ENCODE assay signal across 3 fruit fly cellular contexts in genomic region chrX:7972363-7972942, dm6.
TF ChIP-seq lines count a peak whose summit lies in the region.

No protein-coding gene starts in this region.

TF ChIP-seq in whole organism, embryonic, 481 proteins besides CTCF, POLR2A, EP300 and RAD21 (continued from another document and continues in another):
- no peak for TF ChIP-seq Doc3 (GFP tag; IDR thresholded peaks at IDR 0.05; lab: Robert Waterston, UW; ENCODE audit: partially characterized antibody)
- peak; percentile 86 for TF ChIP-seq CG14014 (GFP tag; IDR thresholded peaks at IDR 0.05; lab: Robert Waterston, UW)
- no peak for TF ChIP-seq CG17912 (GFP tag; optimal IDR thresholded peaks at IDR 0.05; lab: Kevin White, UChicago)
- peak; percentile 79 for TF ChIP-seq sens-2 (GFP tag; IDR thresholded peaks at IDR 0.05; lab: Robert Waterston, UW)
- TF ChIP-seq sna (GFP tag; IDR thresholded peaks at IDR 0.05; lab: Robert Waterston, UW; ENCODE audit: partially characterized antibody) = no peak
- peak; percentile 59 for TF ChIP-seq pum (GFP tag; optimal IDR thresholded peaks at IDR 0.05; lab: Kevin White, UChicago)
- peak; percentile 54; the same call in 1 of the 3 replicates for TF ChIP-seq jigr1 (GFP tag; IDR thresholded peaks at IDR 0.05; lab: Robert Waterston, UW)
- no peak for TF ChIP-seq Elba2 (GFP tag; optimal IDR thresholded peaks at IDR 0.05; lab: Kevin White, UChicago)
- TF ChIP-seq CG2129 (GFP tag; IDR thresholded peaks at IDR 0.05; lab: Robert Waterston, UW; ENCODE audit: partially characterized antibody) = no peak
- peak; percentile 58 for TF ChIP-seq Camta (GFP tag; optimal IDR thresholded peaks at IDR 0.05; lab: Kevin White, UChicago)
- TF ChIP-seq CG17328 (GFP tag; IDR thresholded peaks at IDR 0.05; lab: Robert Waterston, UW) = peak; percentile 91
- TF ChIP-seq ttk (GFP tag; IDR thresholded peaks at IDR 0.05; lab: Robert Waterston, UW) = peak; percentile 85
- peak; percentile 51 for TF ChIP-seq corto (GFP tag; optimal IDR thresholded peaks at IDR 0.05; lab: Kevin White, UChicago)
- no peak for TF ChIP-seq Dref (GFP tag; IDR thresholded peaks at IDR 0.05; lab: Robert Waterston, UW)
- TF ChIP-seq Fer3 (tag; optimal IDR thresholded peaks at IDR 0.05; lab: Kevin White, UChicago) = peak; percentile 78
- peak; percentile 90 for TF ChIP-seq chm (GFP tag; IDR thresholded peaks at IDR 0.05; lab: Robert Waterston, UW)
- TF ChIP-seq twi (tag; optimal IDR thresholded peaks at IDR 0.05; lab: Kevin White, UChicago) = peak; percentile 32
- no peak for TF ChIP-seq Neu2 (GFP tag; optimal IDR thresholded peaks at IDR 0.05; lab: Kevin White, UChicago; ENCODE audit: borderline replicate concordance)
- peak; percentile 55 for TF ChIP-seq CG10274 (GFP tag; optimal IDR thresholded peaks at IDR 0.05; lab: Kevin White, UChicago)
- TF ChIP-seq tll (GFP tag; optimal IDR thresholded peaks at IDR 0.05; lab: Kevin White, UChicago) = no peak
- TF ChIP-seq dan (GFP tag; IDR thresholded peaks at IDR 0.05; lab: Robert Waterston, UW) = peak; percentile 70
- peak; percentile 87 for TF ChIP-seq seq (GFP tag; IDR thresholded peaks at IDR 0.05; lab: Robert Waterston, UW)
- peak; percentile 91 for TF ChIP-seq gcm (GFP tag; optimal IDR thresholded peaks at IDR 0.05; lab: Kevin White, UChicago)
- peak; percentile 58 for TF ChIP-seq mam (GFP tag; optimal IDR thresholded peaks at IDR 0.05; lab: Kevin White, UChicago)
- TF ChIP-seq Ets65A (GFP tag; lab: Kevin White, UChicago) = peak; percentile 94
- peak; percentile 65 for TF ChIP-seq Jarid2 (GFP tag; optimal IDR thresholded peaks at IDR 0.05; lab: Kevin White, UChicago)
- TF ChIP-seq CG3407 (GFP tag; optimal IDR thresholded peaks at IDR 0.05; lab: Kevin White, UChicago) = peak; percentile 86
- peak in 1 of 3 experiments; percentile 66 for TF ChIP-seq Stat92E (GFP tag; optimal IDR thresholded peaks at IDR 0.05; lab: Kevin White, UChicago)
- peak; percentile 87 for TF ChIP-seq CG4820 (GFP tag; optimal IDR thresholded peaks at IDR 0.05; lab: Kevin White, UChicago)
- TF ChIP-seq CG6689 (GFP tag; IDR thresholded peaks at IDR 0.05; lab: Robert Waterston, UW) = peak; percentile 89
- peak; percentile 14 for TF ChIP-seq CG3163 (GFP tag; optimal IDR thresholded peaks at IDR 0.05; lab: Kevin White, UChicago)
- no peak for TF ChIP-seq B-H2 (GFP tag; optimal IDR thresholded peaks at IDR 0.05; lab: Kevin White, UChicago)
- peak; percentile 64 for TF ChIP-seq CG11560 (tag; IDR thresholded peaks at IDR 0.05; lab: Robert Waterston, UW)
- peak; percentile 79 for TF ChIP-seq CG6854 (GFP tag; optimal IDR thresholded peaks at IDR 0.05; lab: Kevin White, UChicago)
- TF ChIP-seq Atf3 (GFP tag; optimal IDR thresholded peaks at IDR 0.05; lab: Kevin White, UChicago) = peak; percentile 64
- TF ChIP-seq CG12659 (GFP tag; optimal IDR thresholded peaks at IDR 0.05; lab: Kevin White, UChicago) = peak; percentile 82
- peak; percentile 88 for TF ChIP-seq oc (tag; optimal IDR thresholded peaks at IDR 0.05; lab: Kevin White, UChicago)
- TF ChIP-seq ac (GFP tag; optimal IDR thresholded peaks at IDR 0.05; lab: Kevin White, UChicago) = peak; percentile 12
- TF ChIP-seq dimm (GFP tag; IDR thresholded peaks at IDR 0.05; lab: Robert Waterston, UW) = peak; percentile 83
- peak; percentile 87 for TF ChIP-seq ewg (GFP tag; optimal IDR thresholded peaks at IDR 0.05; lab: Kevin White, UChicago)
- TF ChIP-seq bcd (GFP tag; optimal IDR thresholded peaks at IDR 0.05; lab: Kevin White, UChicago) = peak; percentile 87
- no peak for TF ChIP-seq pho (GFP tag; optimal IDR thresholded peaks at IDR 0.05; lab: Kevin White, UChicago)
- TF ChIP-seq CG10147 (GFP tag; optimal IDR thresholded peaks at IDR 0.05; lab: Kevin White, UChicago) = peak; percentile 81
- peak; percentile 74; the same call in 2 of the 3 replicates for TF ChIP-seq CG2889 (GFP tag; IDR thresholded peaks at IDR 0.05; lab: Robert Waterston, UW)

TF ChIP-seq in whole organism, prepupa, 60 proteins besides CTCF, POLR2A, EP300 and RAD21 (continued from another document):
- TF ChIP-seq Sox14 (GFP tag; optimal IDR thresholded peaks at IDR 0.05; lab: Kevin White, UChicago) (peak; percentile 89), CG6808 (GFP tag; optimal IDR thresholded peaks at IDR 0.05; lab: Kevin White, UChicago) (peak; percentile 92), vri (GFP tag; optimal IDR thresholded peaks at IDR 0.05; lab: Kevin White, UChicago) (peak; percentile 82), CG8319 (GFP tag; optimal IDR thresholded peaks at IDR 0.05; lab: Kevin White, UChicago) (peak; percentile 74), CG4318 (GFP tag; optimal IDR thresholded peaks at IDR 0.05; lab: Kevin White, UChicago) (peak; percentile 66), eg (GFP tag; IDR thresholded peaks at IDR 0.05; lab: Robert Waterston, UW) (peak; percentile 94), CG11294 (GFP tag; IDR thresholded peaks at IDR 0.05; lab: Robert Waterston, UW) (peak; percentile 86), CG16779 (tag; optimal IDR thresholded peaks at IDR 0.05; lab: Kevin White, UChicago) (peak; percentile 77), pdm3 (GFP tag; optimal IDR thresholded peaks at IDR 0.05; lab: Kevin White, UChicago) (peak; percentile 90), CG10631 (GFP tag; optimal IDR thresholded peaks at IDR 0.05; lab: Kevin White, UChicago) (peak; percentile 88), CG10669 (GFP tag; optimal IDR thresholded peaks at IDR 0.05; lab: Kevin White, UChicago) (peak; percentile 93), CG11902 (GFP tag; optimal IDR thresholded peaks at IDR 0.05; lab: Kevin White, UChicago) (peak; percentile 76), topi (GFP tag; optimal IDR thresholded peaks at IDR 0.05; lab: Kevin White, UChicago) (peak; percentile 86), Hr4 (GFP tag; optimal IDR thresholded peaks at IDR 0.05; lab: Kevin White, UChicago) (peak; percentile 83), CG6276 (GFP tag; optimal IDR thresholded peaks at IDR 0.05; lab: Kevin White, UChicago) (peak; percentile 81), CG31627 (GFP tag; optimal IDR thresholded peaks at IDR 0.05; lab: Kevin White, UChicago) (peak; percentile 85), Hr39 (GFP tag; optimal IDR thresholded peaks at IDR 0.05; lab: Kevin White, UChicago) (peak; percentile 83), fd59A (GFP tag; optimal IDR thresholded peaks at IDR 0.05; lab: Kevin White, UChicago) (peak; percentile 89), Ets21C (GFP tag; optimal IDR thresholded peaks at IDR 0.05; lab: Kevin White, UChicago) (peak; percentile 74), Blimp-1 (GFP tag; optimal IDR thresholded peaks at IDR 0.05; lab: Kevin White, UChicago) (peak; percentile 67), spab (GFP tag; optimal IDR thresholded peaks at IDR 0.05; lab: Kevin White, UChicago) (peak; percentile 88), CG3919 (GFP tag; optimal IDR thresholded peaks at IDR 0.05; lab: Kevin White, UChicago) (peak; percentile 88), Sox102F (GFP tag; optimal IDR thresholded peaks at IDR 0.05; lab: Kevin White, UChicago) (peak; percentile 89), dac (GFP tag; optimal IDR thresholded peaks at IDR 0.05; lab: Kevin White, UChicago) (peak; percentile 74), CG6163 (GFP tag; IDR thresholded peaks at IDR 0.05; lab: Robert Waterston, UW) (peak; percentile 95), CG1621 (tag; optimal IDR thresholded peaks at IDR 0.05; lab: Kevin White, UChicago) (peak; percentile 94), CG9139 (GFP tag; optimal IDR thresholded peaks at IDR 0.05; lab: Kevin White, UChicago) (peak; percentile 90), cyc (GFP tag; optimal IDR thresholded peaks at IDR 0.05; lab: Kevin White, UChicago) (peak; percentile 82), CG6854 (GFP tag; optimal IDR thresholded peaks at IDR 0.05; lab: Kevin White, UChicago) (peak; percentile 75), CG8119 (GFP tag; IDR thresholded peaks at IDR 0.05; lab: Robert Waterston, UW) (peak; percentile 90), CG8632 (GFP tag; optimal IDR thresholded peaks at IDR 0.05; lab: Kevin White, UChicago) (peak; percentile 87), acj6 (GFP tag; optimal IDR thresholded peaks at IDR 0.05; lab: Kevin White, UChicago) (peak; percentile 89), ss (GFP tag; optimal IDR thresholded peaks at IDR 0.05; lab: Kevin White, UChicago) (peak; percentile 91 to 94), Eip78C (GFP tag; lab: Kevin White, UChicago) (peak; percentile 97), OdsH (GFP tag; optimal IDR thresholded peaks at IDR 0.05; lab: Kevin White, UChicago) (peak; percentile 87), Sox15 (GFP tag; optimal IDR thresholded peaks at IDR 0.05; lab: Kevin White, UChicago) (peak; percentile 82), Ets96B (tag; optimal IDR thresholded peaks at IDR 0.05; lab: Kevin White, UChicago) (peak; percentile 88), Hr38 (GFP tag; optimal IDR thresholded peaks at IDR 0.05; lab: Kevin White, UChicago) (no peak), Eip93F (GFP tag; optimal IDR thresholded peaks at IDR 0.05; lab: Kevin White, UChicago) (peak; percentile 71), esn (GFP tag; optimal IDR thresholded peaks at IDR 0.05; lab: Kevin White, UChicago) (peak; percentile 88), CG34406 (GFP tag; optimal IDR thresholded peaks at IDR 0.05; lab: Kevin White, UChicago) (peak; percentile 87)

TF ChIP-seq in whole organism, wandering third instar larva, 38 proteins besides CTCF, POLR2A, EP300 and RAD21 (continued from another document):
- peak; percentile 84 for TF ChIP-seq fru (GFP tag; optimal IDR thresholded peaks at IDR 0.05; lab: Kevin White, UChicago)
- TF ChIP-seq Hnf4 (GFP tag; optimal IDR thresholded peaks at IDR 0.05; lab: Kevin White, UChicago) = peak; percentile 80
- peak; percentile 17 for TF ChIP-seq Rel (GFP tag; optimal IDR thresholded peaks at IDR 0.05; lab: Kevin White, UChicago)
- TF ChIP-seq Rel (tag; optimal IDR thresholded peaks at IDR 0.05; lab: Kevin White, UChicago) = peak; percentile 33
- peak; percentile 72 for TF ChIP-seq sv (GFP tag; optimal IDR thresholded peaks at IDR 0.05; lab: Kevin White, UChicago)
- TF ChIP-seq lola (GFP tag; optimal IDR thresholded peaks at IDR 0.05; lab: Kevin White, UChicago) = no peak
- TF ChIP-seq jim (GFP tag; optimal IDR thresholded peaks at IDR 0.05; lab: Kevin White, UChicago) = no peak
- no peak for TF ChIP-seq Dif (GFP tag; optimal IDR thresholded peaks at IDR 0.05; lab: Kevin White, UChicago; ENCODE audit: partially characterized antibody)
- TF ChIP-seq Myc (optimal IDR thresholded peaks at IDR 0.05; lab: Kevin White, UChicago) = no peak
- TF ChIP-seq CG32264 (GFP tag; optimal IDR thresholded peaks at IDR 0.05; lab: Kevin White, UChicago) = peak; percentile 72
- no peak for TF ChIP-seq GATAd (GFP tag; optimal IDR thresholded peaks at IDR 0.05; lab: Kevin White, UChicago)
- TF ChIP-seq Jra (GFP tag; optimal IDR thresholded peaks at IDR 0.05; lab: Kevin White, UChicago) = peak; percentile 2
- peak; percentile 78 for TF ChIP-seq dmrt93B (GFP tag; optimal IDR thresholded peaks at IDR 0.05; lab: Kevin White, UChicago)
- TF ChIP-seq N (GFP tag; optimal IDR thresholded peaks at IDR 0.05; lab: Kevin White, UChicago) = no peak
- TF ChIP-seq Abd-B (GFP tag; optimal IDR thresholded peaks at IDR 0.05; lab: Kevin White, UChicago) = no peak
TF ChIP-seq in whole organism, wandering third instar larva: peak in this region for 22.
